Fruit fly (Drosophila melanogaster): Measurements from ENCODE around the gene Cp7Fb.

Cp7Fb gene

dm6 chrX:8492849-8493248, 19.2 kb downstream of the Cp7Fb start (continued):
- TF ChIP-seq CG4404 (GFP tag; IDR thresholded peaks at IDR 0.05) (no peak), Antp (GFP tag; optimal IDR thresholded peaks at IDR 0.05) (no peak), Asciz (GFP tag; optimal IDR thresholded peaks at IDR 0.05) (peak; percentile 75), CG15479 (GFP tag; optimal IDR thresholded peaks at IDR 0.05) (no peak), seq (GFP tag; IDR thresholded peaks at IDR 0.05) (peak; percentile 68), D19B (GFP tag; optimal IDR thresholded peaks at IDR 0.05) (peak; percentile 17), CG6791 (GFP tag; IDR thresholded peaks at IDR 0.05; ENCODE audit: partially characterized antibody) (no peak), croc (GFP tag; conservative IDR thresholded peaks at IDR 0.05) (peak; percentile 68), sim (GFP tag; IDR thresholded peaks at IDR 0.05) (peak; percentile 78), org-1 (GFP tag; optimal IDR thresholded peaks at IDR 0.05) (peak; percentile 65), unc-4 (GFP tag; IDR thresholded peaks at IDR 0.05; ENCODE audit: partially characterized antibody) (no peak), trem (tag; optimal IDR thresholded peaks at IDR 0.05) (peak; percentile 54), HLHmδ (GFP tag; optimal IDR thresholded peaks at IDR 0.05) (no peak), CG30403 (GFP tag; optimal IDR thresholded peaks at IDR 0.05) (peak; percentile 68), CG4820 (GFP tag; optimal IDR thresholded peaks at IDR 0.05) (peak; percentile 65), crc (GFP tag; optimal IDR thresholded peaks at IDR 0.05) (no peak), Atf-2 (GFP tag; optimal IDR thresholded peaks at IDR 0.05) (no peak), CG17829 (tag; optimal IDR thresholded peaks at IDR 0.05) (peak; percentile 73), ac (GFP tag; optimal IDR thresholded peaks at IDR 0.05) (no peak), cato (GFP tag; optimal IDR thresholded peaks at IDR 0.05; ENCODE audit: borderline replicate concordance) (peak; percentile 39), Stat92E (GFP tag; optimal IDR thresholded peaks at IDR 0.05) (no peak), GATAe (GFP tag; conservative IDR thresholded peaks at IDR 0.05) (0 out of 2 replicates have a peak, but pooled peaks have one; percentile 19), CG15011 (GFP tag; optimal IDR thresholded peaks at IDR 0.05) (no peak), CG13775 (GFP tag; optimal IDR thresholded peaks at IDR 0.05) (peak; percentile 49), Chrac-16 (GFP tag; optimal IDR thresholded peaks at IDR 0.05) (peak; percentile 39), CG11398 (GFP tag; optimal IDR thresholded peaks at IDR 0.05) (no peak), pho (GFP tag; optimal IDR thresholded peaks at IDR 0.05) (no peak), zfh1 (GFP tag; IDR thresholded peaks at IDR 0.05) (peak; percentile 84), az2 (GFP tag; optimal IDR thresholded peaks at IDR 0.05) (peak; percentile 80), dmrt99B (tag; optimal IDR thresholded peaks at IDR 0.05) (peak; percentile 93), Dip3 (GFP tag; optimal IDR thresholded peaks at IDR 0.05) (no peak), gsb-n (tag; optimal IDR thresholded peaks at IDR 0.05) (peak; percentile 58), MBD-R2 (GFP tag; IDR thresholded peaks at IDR 0.05) (peak; percentile 33; the same call in 1 of the 2 replicates), ap (GFP tag; IDR thresholded peaks at IDR 0.05) (peak; percentile 88), CG12219 (GFP tag; optimal IDR thresholded peaks at IDR 0.05) (peak; percentile 74), CG15514 (GFP tag; optimal IDR thresholded peaks at IDR 0.05) (peak; percentile 31), Hr3 (GFP tag; optimal IDR thresholded peaks at IDR 0.05) (peak; percentile 43), tap (tag; optimal IDR thresholded peaks at IDR 0.05) (peak; percentile 86), CG6683 (GFP tag; optimal IDR thresholded peaks at IDR 0.05) (no peak), TFAM (GFP tag; optimal IDR thresholded peaks at IDR 0.05) (peak; percentile 6), CG1233 (GFP tag; optimal IDR thresholded peaks at IDR 0.05) (peak; percentile 73), CG9727 (GFP tag; optimal IDR thresholded peaks at IDR 0.05) (peak; percentile 43), Max (GFP tag; optimal IDR thresholded peaks at IDR 0.05) (peak; percentile 46), CG12769 (tag; optimal IDR thresholded peaks at IDR 0.05) (peak; percentile 44), danr (GFP tag; IDR thresholded peaks at IDR 0.05) (peak; percentile 44; the same call in 1 of the 2 replicates), ash1 (GFP tag; optimal IDR thresholded peaks at IDR 0.05) (no peak), sna (GFP tag; IDR thresholded peaks at IDR 0.05; ENCODE audit: partially characterized antibody) (no peak), CG12104 (GFP tag; optimal IDR thresholded peaks at IDR 0.05) (peak; percentile 47), CG9932 (GFP tag; IDR thresholded peaks at IDR 0.05) (0 out of 2 replicates have a peak, but pooled peaks have one; percentile 22), BtbVII (GFP tag; optimal IDR thresholded peaks at IDR 0.05) (peak; percentile 62)

All from whole organism, embryonic.